7 worm cellular contexts compared by ENCODE assay signal in genomic region chrIV:664122-664521, ce11.
TF ChIP-seq lines count a peak whose summit lies in the region.

No protein-coding gene starts in this region.

TF ChIP-seq in whole organism, L1 larva, 84 proteins besides CTCF, POLR2A, EP300 and RAD21 (continues in another document):
- TF ChIP-seq nhr-28 (tag; optimal IDR thresholded peaks at IDR 0.05; lab: Kevin White, UChicago): no peak
- TF ChIP-seq dsc-1 (tag; optimal IDR thresholded peaks at IDR 0.05; lab: Kevin White, UChicago): peak; percentile 42
- no peak for TF ChIP-seq hlh-17 (GFP tag; optimal IDR thresholded peaks at IDR 0.05; lab: Kevin White, UChicago; ENCODE audit: borderline replicate concordance)
- no peak for TF ChIP-seq lir-3 (tag; optimal IDR thresholded peaks at IDR 0.05; lab: Kevin White, UChicago; ENCODE audit: poor library complexity)
- no peak for TF ChIP-seq zag-1 (tag; optimal IDR thresholded peaks at IDR 0.05; lab: Kevin White, UChicago)
- TF ChIP-seq pag-3 (tag; optimal IDR thresholded peaks at IDR 0.05; lab: Kevin White, UChicago; ENCODE audit: borderline replicate concordance, insufficient read depth): peak; percentile 94
- peak; percentile 60 for TF ChIP-seq mep-1 (tag; optimal IDR thresholded peaks at IDR 0.05; lab: Kevin White, UChicago)
- no peak for TF ChIP-seq mef-2 (tag; optimal IDR thresholded peaks at IDR 0.05; lab: Kevin White, UChicago)
- peak; percentile 82 for TF ChIP-seq lin-14 (GFP tag; optimal IDR thresholded peaks at IDR 0.05; lab: Kevin White, UChicago)
- peak in 1 of 2 experiments; percentile 0 for TF ChIP-seq lin-35 (GFP tag; optimal IDR thresholded peaks at IDR 0.05; lab: Kevin White, UChicago)
- no peak for TF ChIP-seq nhr-47 (tag; optimal IDR thresholded peaks at IDR 0.05; lab: Kevin White, UChicago)
- TF ChIP-seq hlh-4 (tag; optimal IDR thresholded peaks at IDR 0.05; lab: Kevin White, UChicago): no peak

TF ChIP-seq in whole organism, L2 larva, 48 proteins besides CTCF, POLR2A, EP300 and RAD21:
- peak; percentile 29 for TF ChIP-seq C34F6.9 (tag; optimal IDR thresholded peaks at IDR 0.05; lab: Kevin White, UChicago)
- no peak for TF ChIP-seq ztf-11 (tag; optimal IDR thresholded peaks at IDR 0.05; lab: Kevin White, UChicago)
- TF ChIP-seq lsy-2 (tag; optimal IDR thresholded peaks at IDR 0.05; lab: Kevin White, UChicago): peak in 1 of 2 experiments; percentile 14
- TF ChIP-seq sem-4 (tag; optimal IDR thresholded peaks at IDR 0.05; lab: Kevin White, UChicago): no peak
- peak; percentile 29 for TF ChIP-seq nhr-25 (tag; optimal IDR thresholded peaks at IDR 0.05; lab: Kevin White, UChicago)
- peak; percentile 10 for TF ChIP-seq nhr-129 (tag; optimal IDR thresholded peaks at IDR 0.05; lab: Kevin White, UChicago)
- no peak for TF ChIP-seq unc-62 (GFP tag; optimal IDR thresholded peaks at IDR 0.05; lab: Kevin White, UChicago)
TF ChIP-seq in whole organism, L2 larva: peak in this region for 4.

TF ChIP-seq in whole organism, L3 larva, 47 proteins besides CTCF, POLR2A, EP300 and RAD21:
- peak; percentile 76 for TF ChIP-seq unc-62 (GFP tag; optimal IDR thresholded peaks at IDR 0.05; lab: Kevin White, UChicago)
- no peak for TF ChIP-seq ama-1 (optimal IDR thresholded peaks at IDR 0.05; lab: Kevin White, UChicago)
- peak; percentile 49 for TF ChIP-seq hmg-11 (tag; optimal IDR thresholded peaks at IDR 0.05; lab: Kevin White, UChicago)
- TF ChIP-seq ceh-28 (tag; optimal IDR thresholded peaks at IDR 0.05; lab: Kevin White, UChicago): peak; percentile 23
- TF ChIP-seq mml-1 (tag; optimal IDR thresholded peaks at IDR 0.05; lab: Kevin White, UChicago): no peak
- TF ChIP-seq snpc-4 (tag; optimal IDR thresholded peaks at IDR 0.05; lab: Kevin White, UChicago): peak; percentile 18
- no peak for TF ChIP-seq nhr-67 (tag; optimal IDR thresholded peaks at IDR 0.05; lab: Kevin White, UChicago)
- TF ChIP-seq fkh-10 (GFP tag; optimal IDR thresholded peaks at IDR 0.05; lab: Kevin White, UChicago): no peak
- no peak for TF ChIP-seq skn-1 (tag; optimal IDR thresholded peaks at IDR 0.05; lab: Kevin White, UChicago)
- TF ChIP-seq lin-15B (tag; optimal IDR thresholded peaks at IDR 0.05; lab: Kevin White, UChicago): no peak
- no peak for TF ChIP-seq ztf-4 (tag; optimal IDR thresholded peaks at IDR 0.05; lab: Kevin White, UChicago)
- TF ChIP-seq lin-39 (tag; optimal IDR thresholded peaks at IDR 0.05; lab: Kevin White, UChicago): peak; percentile 30
- TF ChIP-seq nhr-25 (tag; optimal IDR thresholded peaks at IDR 0.05; lab: Kevin White, UChicago): peak; percentile 63
- no peak for TF ChIP-seq ceh-82 (tag; optimal IDR thresholded peaks at IDR 0.05; lab: Kevin White, UChicago)
- peak; percentile 7 for TF ChIP-seq egl-27 (tag; optimal IDR thresholded peaks at IDR 0.05; lab: Kevin White, UChicago)
TF ChIP-seq in whole organism, L3 larva: peak in this region for 7.

TF ChIP-seq in whole organism, L4 larva, 104 proteins besides CTCF, POLR2A, EP300 and RAD21 (continues in another document):
- TF ChIP-seq nhr-41 (GFP tag; IDR thresholded peaks at IDR 0.05; lab: Robert Waterston, UW) (no peak), snpc-1.2 (GFP tag; IDR thresholded peaks at IDR 0.05; lab: Robert Waterston, UW) (no peak), vab-7 (GFP tag; IDR thresholded peaks at IDR 0.05; lab: Robert Waterston, UW) (no peak), madf-5 (GFP tag; IDR thresholded peaks at IDR 0.05; lab: Robert Waterston, UW) (no peak), ceh-32 (tag; optimal IDR thresholded peaks at IDR 0.05; lab: Kevin White, UChicago; ENCODE audit: poor library complexity) (no peak), mep-1 (tag; optimal IDR thresholded peaks at IDR 0.05; lab: Kevin White, UChicago) (peak; percentile 57), Y75B8A.6 (GFP tag; IDR thresholded peaks at IDR 0.05; lab: Robert Waterston, UW) (no peak), set-16 (GFP tag; IDR thresholded peaks at IDR 0.05; lab: Robert Waterston, UW) (no peak), zfp-3 (GFP tag; conservative IDR thresholded peaks at IDR 0.05; lab: Robert Waterston, UW) (no peak), unc-130 (GFP tag; optimal IDR thresholded peaks at IDR 0.05; lab: Kevin White, UChicago) (no peak), aha-1 (tag; lab: Kevin White, UChicago) (no peak), nhr-77 (tag; optimal IDR thresholded peaks at IDR 0.05; lab: Kevin White, UChicago) (no peak), lsy-2 (tag; optimal IDR thresholded peaks at IDR 0.05; lab: Kevin White, UChicago) (peak in 1 of 2 experiments; percentile 25), aly-2 (tag; optimal IDR thresholded peaks at IDR 0.05; lab: Kevin White, UChicago) (no peak), lin-39 (tag; optimal IDR thresholded peaks at IDR 0.05; lab: Kevin White, UChicago) (no peak), F49E8.2 (tag; optimal IDR thresholded peaks at IDR 0.05; lab: Kevin White, UChicago; ENCODE audit: borderline replicate concordance) (no peak)

TF ChIP-seq in whole organism, late embryonic, 69 proteins besides CTCF, POLR2A, EP300 and RAD21:
- peak; percentile 41 for TF ChIP-seq unc-55 (GFP tag; optimal IDR thresholded peaks at IDR 0.05; lab: Kevin White, UChicago)
- TF ChIP-seq fkh-10 (GFP tag; optimal IDR thresholded peaks at IDR 0.05; lab: Kevin White, UChicago): no peak

TF ChIP-seq in whole organism, mixed stage, embryonic, 35 proteins besides CTCF, POLR2A, EP300 and RAD21:
- TF ChIP-seq M03D4.4 (tag; optimal IDR thresholded peaks at IDR 0.05; lab: Kevin White, UChicago) (no peak), unc-62 (GFP tag; optimal IDR thresholded peaks at IDR 0.05; lab: Kevin White, UChicago) (peak; percentile 31), nhr-12 (tag; optimal IDR thresholded peaks at IDR 0.05; lab: Kevin White, UChicago) (no peak), drap-1 (GFP tag; optimal IDR thresholded peaks at IDR 0.05; lab: Kevin White, UChicago) (no peak)

TF ChIP-seq in whole organism, young adult, 124 proteins besides CTCF, POLR2A, EP300 and RAD21:
- TF ChIP-seq attf-6 (GFP tag; IDR thresholded peaks at IDR 0.05; lab: Robert Waterston, UW) (no peak), F22D6.2 (tag; optimal IDR thresholded peaks at IDR 0.05; lab: Kevin White, UChicago) (no peak), K12H6.12 (tag; optimal IDR thresholded peaks at IDR 0.05; lab: Kevin White, UChicago) (no peak), somi-1 (GFP tag; optimal IDR thresholded peaks at IDR 0.05; lab: Kevin White, UChicago) (peak; percentile 23), lin-40 (tag; optimal IDR thresholded peaks at IDR 0.05; lab: Kevin White, UChicago) (peak; percentile 6), ekl-4 (GFP tag; IDR thresholded peaks at IDR 0.05; lab: Robert Waterston, UW) (no peak)
TF ChIP-seq in whole organism, young adult: peak in this region for 2.
